Worm (Caenorhabditis elegans) whole organism, mixed stage, embryonic: ENCODE data around the gene C44C11.6.

Experiments
- M03D4.4 ChIP-seq: sonication (generic microtip); optimal IDR thresholded peaks from 2 replicates; lab custom pipeline; 2017; ENCODE audit warnings: mild to moderate bottlenecking, missing genetic modification characterization, missing compliant biosample characterization
- elt-3 ChIP-seq: fragments of 150-350 bp; optimal IDR thresholded peaks from 2 replicates; lab custom pipeline; 2014; ENCODE audit warnings: missing biosample characterization, missing genetic modification characterization
- lin-13 ChIP-seq: fragments of 150-350 bp; optimal IDR thresholded peaks from 2 replicates; lab custom pipeline; 2014; ENCODE audit warnings: missing biosample characterization, missing genetic modification characterization
- lin-32 ChIP-seq: fragments of 200-800 bp; sonication (Bioruptor generic); optimal IDR thresholded peaks from 2 replicates; lab custom pipeline; 2018; ENCODE audit warnings: mild to moderate bottlenecking, missing genetic modification characterization, missing compliant biosample characterization
- mls-2 ChIP-seq: sonication (generic microtip); optimal IDR thresholded peaks from 2 replicates; lab custom pipeline; 2016; ENCODE audit warnings: mild to moderate bottlenecking, missing genetic modification characterization, moderate library complexity, missing compliant biosample characterization
- nhr-76 ChIP-seq: sonication (generic microtip); optimal IDR thresholded peaks from 2 replicates; lab custom pipeline; 2017; ENCODE audit warnings: missing biosample characterization, missing genetic modification characterization
- snpc-4 ChIP-seq: fragments of 150-350 bp; optimal IDR thresholded peaks from 2 replicates; lab custom pipeline; 2014; ENCODE audit warnings: missing biosample characterization, missing genetic modification characterization
- unc-39 ChIP-seq: fragments of 150-350 bp; optimal IDR thresholded peaks from 2 replicates; lab custom pipeline; 2014; ENCODE audit warnings: missing biosample characterization, missing genetic modification characterization

DNA sequence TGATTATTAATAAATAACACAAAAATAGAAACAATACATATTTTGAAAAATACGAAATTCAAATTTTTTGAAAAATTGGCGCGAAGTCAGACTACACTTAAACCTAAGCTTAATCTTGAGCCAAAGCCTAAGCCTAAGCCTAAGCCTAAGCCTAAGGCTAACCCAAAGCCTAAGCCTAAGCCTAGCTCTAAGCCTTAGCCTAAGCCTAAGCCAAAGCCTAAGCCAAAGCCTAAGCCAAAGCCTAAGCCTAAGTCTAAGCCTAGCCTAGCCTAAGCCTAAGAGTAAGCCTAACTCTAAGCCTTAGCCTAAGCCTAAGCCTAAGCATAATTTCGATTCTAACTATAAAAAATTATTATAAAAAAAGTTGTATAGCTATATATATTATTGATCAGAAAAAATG lies 36.3 kb downstream of the C44C11.6 start:
- TF ChIP-seq unc-39 (tag; lab: Kevin White, UChicago): no peak
- no peak for TF ChIP-seq elt-3 (tag; lab: Kevin White, UChicago)
- no peak for TF ChIP-seq lin-32
- no peak for TF ChIP-seq nhr-76 (tag; lab: Kevin White, UChicago)
- TF ChIP-seq lin-13 (tag; lab: Kevin White, UChicago): no peak
- no peak for TF ChIP-seq snpc-4 (tag; lab: Kevin White, UChicago)
- no peak for TF ChIP-seq M03D4.4 (tag; lab: Kevin White, UChicago)
- TF ChIP-seq mls-2: no peak
